Worm (Caenorhabditis elegans) whole organism, L1 larva: Measurements from ENCODE around the gene kin-29.

Source experiments
- C16A3.4 ChIP-seq: fragments of 150-350 bp; optimal IDR thresholded peaks from 2 replicates; lab custom pipeline; 2014; ENCODE audit warnings: missing biosample characterization, missing genetic modification characterization
- F16B12.6 ChIP-seq: fragments of 150-350 bp; optimal IDR thresholded peaks from 2 replicates; lab custom pipeline; 2014; ENCODE audit warnings: missing biosample characterization, missing genetic modification characterization
- Y116A8C.19 ChIP-seq: sonication (generic microtip); optimal IDR thresholded peaks from 2 replicates; lab custom pipeline; 2016; ENCODE audit warnings: missing compliant biosample characterization, missing genetic modification characterization, borderline replicate concordance
- alr-1 ChIP-seq: fragments of 200-800 bp; sonication (Bioruptor generic); optimal IDR thresholded peaks from 2 replicates; lab custom pipeline; 2018; ENCODE audit warnings: borderline replicate concordance, mild to moderate bottlenecking, missing genetic modification characterization, missing compliant biosample characterization
- aly-2 ChIP-seq: fragments of 150-350 bp; optimal IDR thresholded peaks from 2 replicates; lab custom pipeline; 2014; ENCODE audit warnings: missing biosample characterization, missing genetic modification characterization
- ama-1 ChIP-seq: fragments of 150-350 bp; optimal IDR thresholded peaks from 2 replicates; lab custom pipeline; 2014
- ceh-63 ChIP-seq: fragments of 200-800 bp; sonication (Bioruptor generic); optimal IDR thresholded peaks from 2 replicates; lab custom pipeline; 2018; ENCODE audit warnings: mild to moderate bottlenecking, missing genetic modification characterization, missing compliant biosample characterization
- ceh-8 ChIP-seq: fragments of 200-800 bp; sonication (Bioruptor generic); optimal IDR thresholded peaks from 2 replicates; lab custom pipeline; 2018; ENCODE audit warnings: mild to moderate bottlenecking, missing genetic modification characterization, moderate library complexity, missing compliant biosample characterization
- ceh-82 ChIP-seq, 3 experiments: fragments of 150-350 bp in 1 of 3; sonication (generic microtip) in 2 of 3; optimal IDR thresholded peaks; 2 replicates each; lab custom pipeline; 2014 to 2017; ENCODE audit warnings: missing biosample characterization in 3 of 3, missing genetic modification characterization in 3 of 3
- ces-1 ChIP-seq: fragments of 150-350 bp; optimal IDR thresholded peaks from 2 replicates; lab custom pipeline; 2014; ENCODE audit warnings: missing biosample characterization, missing genetic modification reagents, missing genetic modification characterization
- efl-1 ChIP-seq, 4 experiments: fragments of 150-350 bp; optimal IDR thresholded peaks in 3 of 4; peaks in 1 of 4; 1 replicate in 1 of 4; 2 replicates in 3 of 4; lab custom pipeline; 2014; ENCODE audit warnings: missing biosample characterization in 2 of 4, missing genetic modification characterization in 2 of 4, missing genetic modification reagents in 2 of 4
- efl-3 ChIP-seq: fragments of 200-800 bp; sonication (Bioruptor generic); optimal IDR thresholded peaks from 2 replicates; lab custom pipeline; 2018; ENCODE audit warnings: mild to moderate bottlenecking, missing genetic modification characterization, missing compliant biosample characterization
- elt-2 ChIP-seq: sonication (generic microtip); optimal IDR thresholded peaks from 2 replicates; lab custom pipeline; 2016; ENCODE audit warnings: missing genetic modification characterization, mild to moderate bottlenecking, inconsistent platforms, missing compliant biosample characterization, missing genetic modification reagents
- elt-3 ChIP-seq, 6 experiments: fragments of 150-350 bp in 1 of 6; sonication (generic microtip); optimal IDR thresholded peaks; 2 replicates each; lab custom pipeline; 2017 to 2018; ENCODE audit warnings: missing biosample characterization in 6 of 6, missing genetic modification characterization in 6 of 6, inconsistent platforms in 1 of 6
- fkh-8 ChIP-seq: sonication (generic microtip); optimal IDR thresholded peaks from 2 replicates; lab custom pipeline; 2016; ENCODE audit warnings: mild to moderate bottlenecking, missing genetic modification characterization, missing compliant biosample characterization
- grh-1 ChIP-seq: fragments of 200-800 bp; sonication (Bioruptor generic); IDR thresholded peaks from 2 replicates; pipeline ENCODE4 v1.3.6; 2022; ENCODE audit warnings: missing genetic modification reagents, missing genetic modification characterization, missing compliant biosample characterization
- hlh-17 ChIP-seq: fragments of 200-800 bp; sonication (Bioruptor generic); optimal IDR thresholded peaks from 2 replicates; lab custom pipeline; 2018; ENCODE audit warnings: missing genetic modification characterization, mild to moderate bottlenecking, missing compliant biosample characterization, moderate library complexity, borderline replicate concordance
- hlh-4 ChIP-seq: sonication (generic microtip); optimal IDR thresholded peaks from 2 replicates; lab custom pipeline; 2016; ENCODE audit warnings: mild to moderate bottlenecking, missing genetic modification characterization, missing compliant biosample characterization
- hpl-2 ChIP-seq: fragments of 150-350 bp; optimal IDR thresholded peaks from 2 replicates; lab custom pipeline; 2014; ENCODE audit warnings: missing biosample characterization, missing genetic modification reagents, missing genetic modification characterization
- irx-1 ChIP-seq: sonication (generic microtip); optimal IDR thresholded peaks from 2 replicates; lab custom pipeline; 2016; ENCODE audit warnings: missing genetic modification characterization, missing compliant biosample characterization
- isw-1 ChIP-seq: fragments of 200-800 bp; sonication (Bioruptor generic); IDR thresholded peaks from 2 replicates; pipeline ENCODE4 v1.3.6; 2022; ENCODE audit warnings: missing genetic modification characterization, missing compliant biosample characterization
- jun-1 ChIP-seq: fragments of 150-350 bp; optimal IDR thresholded peaks from 2 replicates; lab custom pipeline; 2014; ENCODE audit warnings: missing biosample characterization, missing genetic modification reagents, missing genetic modification characterization
- lin-13 ChIP-seq: fragments of 150-350 bp; optimal IDR thresholded peaks from 2 replicates; lab custom pipeline; 2014; ENCODE audit warnings: missing biosample characterization, missing genetic modification reagents, missing genetic modification characterization
- lin-14 ChIP-seq: fragments of 200-800 bp; sonication (Bioruptor generic); optimal IDR thresholded peaks from 2 replicates; lab custom pipeline; 2018; ENCODE audit warnings: mild to moderate bottlenecking, missing genetic modification characterization, moderate library complexity, missing compliant biosample characterization
- lin-15B ChIP-seq: fragments of 150-350 bp; sonication (generic microtip); optimal IDR thresholded peaks from 3 replicates; lab custom pipeline; 2014; ENCODE audit warnings: missing biosample characterization, missing genetic modification characterization
- lin-39 ChIP-seq: fragments of 150-350 bp; optimal IDR thresholded peaks from 2 replicates; lab custom pipeline; 2014; ENCODE audit warnings: missing biosample characterization, missing genetic modification reagents, missing genetic modification characterization
- lir-3 ChIP-seq: sonication (generic microtip); optimal IDR thresholded peaks from 2 replicates; lab custom pipeline; 2016; ENCODE audit warnings: mild to moderate bottlenecking, missing genetic modification characterization, moderate library complexity, missing compliant biosample characterization; ENCODE audit not compliant: poor library complexity
- mab-9 ChIP-seq: fragments of 200-800 bp; sonication (Bioruptor generic); IDR thresholded peaks from 2 replicates; pipeline ENCODE4 v1.3.6; 2022; ENCODE audit warnings: missing genetic modification reagents, missing genetic modification characterization, missing compliant biosample characterization
- mef-2 ChIP-seq: fragments of 150-350 bp; optimal IDR thresholded peaks from 2 replicates; lab custom pipeline; 2014; ENCODE audit warnings: missing biosample characterization, missing genetic modification characterization
- mep-1 ChIP-seq: fragments of 150-350 bp; optimal IDR thresholded peaks from 2 replicates; lab custom pipeline; 2014; ENCODE audit warnings: missing biosample characterization, missing genetic modification characterization
- nhr-11 ChIP-seq: fragments of 150-350 bp; optimal IDR thresholded peaks from 2 replicates; lab custom pipeline; 2014; ENCODE audit warnings: missing biosample characterization, missing genetic modification characterization
- nhr-12 ChIP-seq: sonication (generic microtip); optimal IDR thresholded peaks from 2 replicates; lab custom pipeline; 2017; ENCODE audit warnings: missing biosample characterization, missing genetic modification characterization
- nhr-19 ChIP-seq: fragments of 200-800 bp; sonication (Bioruptor generic); conservative IDR thresholded peaks from 2 replicates; pipeline ENCODE4 v1.3.6; 2022; ENCODE audit warnings: missing genetic modification characterization, missing compliant biosample characterization
- nhr-28 ChIP-seq: fragments of 150-350 bp; optimal IDR thresholded peaks from 2 replicates; lab custom pipeline; 2014; ENCODE audit warnings: missing biosample characterization, missing genetic modification characterization
- nhr-47 ChIP-seq: sonication (generic microtip); optimal IDR thresholded peaks from 2 replicates; lab custom pipeline; 2016; ENCODE audit warnings: mild to moderate bottlenecking, missing genetic modification characterization, moderate library complexity, missing compliant biosample characterization
- nhr-71 ChIP-seq: sonication (generic microtip); optimal IDR thresholded peaks from 2 replicates; lab custom pipeline; 2016; ENCODE audit warnings: mild to moderate bottlenecking, missing genetic modification characterization, moderate library complexity, missing compliant biosample characterization
- nhr-76 ChIP-seq: sonication (generic microtip); optimal IDR thresholded peaks from 2 replicates; lab custom pipeline; 2017; ENCODE audit warnings: missing biosample characterization, missing genetic modification characterization
- nhr-77 ChIP-seq: fragments of 150-350 bp; optimal IDR thresholded peaks from 2 replicates; lab custom pipeline; 2014; ENCODE audit warnings: missing biosample characterization, missing genetic modification characterization
- nhr-85 ChIP-seq: sonication (generic microtip); peaks from one replicate; lab custom pipeline; 2016; ENCODE audit warnings: missing genetic modification characterization, inconsistent platforms, missing compliant biosample characterization
- nhr-90 ChIP-seq: sonication (generic microtip); optimal IDR thresholded peaks from 2 replicates; lab custom pipeline; 2016; ENCODE audit warnings: mild to moderate bottlenecking, missing genetic modification characterization, missing compliant biosample characterization; ENCODE audit not compliant: poor library complexity
- rnt-1 ChIP-seq: sonication (generic microtip); optimal IDR thresholded peaks from 2 replicates; lab custom pipeline; 2016; ENCODE audit warnings: mild to moderate bottlenecking, missing genetic modification characterization, moderate library complexity, missing compliant biosample characterization
- snu-23 ChIP-seq: sonication (generic microtip); optimal IDR thresholded peaks from 2 replicates; lab custom pipeline; 2016; ENCODE audit warnings: missing genetic modification characterization, missing compliant biosample characterization
- swsn-7 ChIP-seq: sonication (generic microtip); optimal IDR thresholded peaks from 2 replicates; lab custom pipeline; 2016; ENCODE audit warnings: missing genetic modification characterization, missing compliant biosample characterization
- tbx-2 ChIP-seq: sonication (generic microtip); optimal IDR thresholded peaks from 2 replicates; lab custom pipeline; 2016; ENCODE audit warnings: missing genetic modification characterization, missing compliant biosample characterization
- tlp-1 ChIP-seq: fragments of 150-350 bp; optimal IDR thresholded peaks from 2 replicates; lab custom pipeline; 2014; ENCODE audit warnings: missing biosample characterization, missing genetic modification characterization
- unc-130 ChIP-seq: fragments of 150-350 bp; optimal IDR thresholded peaks from 2 replicates; lab custom pipeline; 2017; ENCODE audit warnings: missing biosample characterization, missing genetic modification characterization, inconsistent platforms
- unc-30 ChIP-seq: sonication (generic microtip); optimal IDR thresholded peaks from 2 replicates; lab custom pipeline; 2017; ENCODE audit warnings: missing biosample characterization, missing genetic modification characterization
- unc-62 ChIP-seq: fragments of 150-350 bp; optimal IDR thresholded peaks from 2 replicates; lab custom pipeline; 2014; ENCODE audit warnings: missing biosample characterization, missing genetic modification reagents, missing genetic modification characterization
- vab-15 ChIP-seq: sonication (generic microtip); optimal IDR thresholded peaks from 2 replicates; lab custom pipeline; 2017; ENCODE audit warnings: missing genotype, mild to moderate bottlenecking, missing genetic modification characterization, missing compliant biosample characterization
- xbp-1 ChIP-seq: sonication (generic microtip); optimal IDR thresholded peaks from 2 replicates; lab custom pipeline; 2016; ENCODE audit warnings: missing genetic modification characterization, missing compliant biosample characterization
- zip-4 ChIP-seq: fragments of 200-800 bp; sonication (Bioruptor generic); optimal IDR thresholded peaks from 2 replicates; lab custom pipeline; 2018; ENCODE audit warnings: mild to moderate bottlenecking, missing genetic modification characterization, moderate library complexity, missing compliant biosample characterization
- ztf-4 ChIP-seq: fragments of 150-350 bp; optimal IDR thresholded peaks from 2 replicates; lab custom pipeline; 2014; ENCODE audit warnings: missing biosample characterization, missing genetic modification characterization

Gene kin-29

ce11 chrX:2852388-2852908, at the start of gene kin-29:
Gene kin-29, minus strand, starts transcription at chrX:2852438.
- peak; percentile 11 for TF ChIP-seq lin-15B
- peak; percentile 71 for TF ChIP-seq nhr-19
- TF ChIP-seq vab-15 (tag; lab: Kevin White, UChicago): no peak
- peak; percentile 59 for TF ChIP-seq isw-1 (GFP tag; lab: Robert Waterston, UW)
- TF ChIP-seq mab-9 (GFP tag; lab: Robert Waterston, UW): 0 out of 2 replicates have a peak, but pooled peaks have one; percentile 50
- no peak for TF ChIP-seq lin-39 (tag; lab: Kevin White, UChicago)
- no peak for TF ChIP-seq hlh-17
- TF ChIP-seq elt-2 (tag; lab: Kevin White, UChicago): peak; percentile 70
- peak; percentile 90 for TF ChIP-seq tbx-2 (tag; lab: Kevin White, UChicago)
- 0 out of 2 replicates have a peak, but pooled peaks have one; percentile 27 for TF ChIP-seq grh-1 (GFP tag; lab: Robert Waterston, UW)
- no peak for TF ChIP-seq ceh-63 (GFP tag; lab: Kevin White, UChicago)
- TF ChIP-seq irx-1 (tag; lab: Kevin White, UChicago): peak; percentile 66
- no peak for TF ChIP-seq hlh-4 (tag; lab: Kevin White, UChicago)
- peak; percentile 88 for TF ChIP-seq nhr-77 (tag; lab: Kevin White, UChicago)
- peak in 4 of 6 experiments; percentile 4 to 70 (median 39) for TF ChIP-seq elt-3 (tag; optimal IDR thresholded peaks at IDR 0.05; lab: Kevin White, UChicago)
- TF ChIP-seq nhr-85: peak; percentile 93
- peak; percentile 76 for TF ChIP-seq lin-13 (GFP tag; lab: Kevin White, UChicago)
- TF ChIP-seq nhr-90: peak; percentile 82
- TF ChIP-seq F16B12.6 (tag; lab: Kevin White, UChicago): no peak
- no peak for TF ChIP-seq nhr-12
- TF ChIP-seq aly-2: no peak
- peak; percentile 95 for TF ChIP-seq fkh-8 (tag; lab: Kevin White, UChicago)
- peak; percentile 91 for TF ChIP-seq nhr-71
- peak; percentile 96 for TF ChIP-seq lin-14
- peak; percentile 30 for TF ChIP-seq unc-130 (tag; lab: Kevin White, UChicago)
- TF ChIP-seq swsn-7 (tag; lab: Kevin White, UChicago): peak; percentile 92
- TF ChIP-seq ces-1 (GFP tag; lab: Kevin White, UChicago): no peak
- TF ChIP-seq rnt-1: peak; percentile 66
- no peak for TF ChIP-seq alr-1 (tag; lab: Kevin White, UChicago)
- no peak for TF ChIP-seq unc-62 (GFP tag; lab: Kevin White, UChicago)
- no peak for TF ChIP-seq ama-1 (lab: Kevin White, UChicago)
- peak; percentile 90 for TF ChIP-seq jun-1 (tag; lab: Kevin White, UChicago)
- TF ChIP-seq xbp-1 (tag; lab: Kevin White, UChicago): peak; percentile 77
- no peak for TF ChIP-seq nhr-28 (tag; lab: Kevin White, UChicago)
- TF ChIP-seq C16A3.4 (tag; lab: Kevin White, UChicago): peak; percentile 86
- peak; percentile 72 for TF ChIP-seq ztf-4 (tag; lab: Kevin White, UChicago)
- no peak for TF ChIP-seq nhr-11 (tag; lab: Kevin White, UChicago)
- TF ChIP-seq efl-3: no peak
- TF ChIP-seq nhr-47: peak; percentile 87
- no peak for TF ChIP-seq Y116A8C.19 (tag; lab: Kevin White, UChicago)
- peak; percentile 78 for TF ChIP-seq mep-1
- TF ChIP-seq zip-4: peak; percentile 43
- TF ChIP-seq ceh-8: peak; percentile 35
- TF ChIP-seq ceh-82 (tag; optimal IDR thresholded peaks at IDR 0.05; lab: Kevin White, UChicago): peak; percentile 42 to 90 (median 46)
- peak; percentile 74 for TF ChIP-seq hpl-2
- TF ChIP-seq snu-23 (GFP tag; lab: Kevin White, UChicago): peak; percentile 96
- TF ChIP-seq lir-3: peak; percentile 23
- no peak for TF ChIP-seq nhr-76 (tag; lab: Kevin White, UChicago)
- peak; percentile 42 to 51 for TF ChIP-seq efl-1 (optimal IDR thresholded peaks at IDR 0.05; lab: Kevin White, UChicago)
- TF ChIP-seq efl-1 (GFP tag; optimal IDR thresholded peaks at IDR 0.05 in 1 of 2; lab: Kevin White, UChicago): peak; percentile 4 to 91
- TF ChIP-seq tlp-1 (tag; lab: Kevin White, UChicago): no peak
- no peak for TF ChIP-seq unc-30 (tag; lab: Kevin White, UChicago)
- peak; percentile 32 for TF ChIP-seq mef-2 (tag; lab: Kevin White, UChicago)
